Worm (Caenorhabditis elegans): Measurements from ENCODE around the gene str-176.

Gene str-176

ce11 chrIV:8463069-8463468 lies 547 bp downstream of the str-176 start:
- TF ChIP-seq crh-2 (tag; optimal IDR thresholded peaks at IDR 0.05), result peak; percentile 14
- TF ChIP-seq mab-5 (tag; optimal IDR thresholded peaks at IDR 0.05), result peak; percentile 27
- TF ChIP-seq nhr-21 (tag; optimal IDR thresholded peaks at IDR 0.05), result peak; percentile 57
- TF ChIP-seq mdl-1 (tag; optimal IDR thresholded peaks at IDR 0.05), result peak in 1 of 2 experiments; percentile 12
- peak; percentile 44 for TF ChIP-seq sma-3 (GFP tag; optimal IDR thresholded peaks at IDR 0.05)
- TF ChIP-seq elt-3 (tag; optimal IDR thresholded peaks at IDR 0.05), result no peak
- peak; percentile 78 for TF ChIP-seq sma-9 (GFP tag; optimal IDR thresholded peaks at IDR 0.05)
- TF ChIP-seq sma-9 (tag; optimal IDR thresholded peaks at IDR 0.05), result no peak
- peak; percentile 71 for TF ChIP-seq nhr-25 (tag; optimal IDR thresholded peaks at IDR 0.05)
- TF ChIP-seq blmp-1 (tag; optimal IDR thresholded peaks at IDR 0.05; ENCODE audit: insufficient read depth), result peak; percentile 55
- no peak for TF ChIP-seq ama-1 (optimal IDR thresholded peaks at IDR 0.05)

ce11 chrIV:8462376-8462775 lies 1.2 kb downstream of the str-176 start:
- TF ChIP-seq sma-9 (GFP tag; optimal IDR thresholded peaks at IDR 0.05), result no peak
- no peak for TF ChIP-seq sma-9 (tag; optimal IDR thresholded peaks at IDR 0.05)
- TF ChIP-seq nhr-23 (tag; optimal IDR thresholded peaks at IDR 0.05), result no peak
- TF ChIP-seq mab-5 (tag; optimal IDR thresholded peaks at IDR 0.05), result no peak
- no peak for TF ChIP-seq ceh-82 (tag; optimal IDR thresholded peaks at IDR 0.05)
- TF ChIP-seq mdl-1 (tag; optimal IDR thresholded peaks at IDR 0.05), result no peak
- TF ChIP-seq elt-3 (tag; optimal IDR thresholded peaks at IDR 0.05), result no peak

ce11 chrIV:8461177-8461576 lies 2.4 kb downstream of the str-176 start:
- TF ChIP-seq sma-3 (GFP tag; optimal IDR thresholded peaks at IDR 0.05) (no peak), sem-4 (tag; optimal IDR thresholded peaks at IDR 0.05) (no peak), aly-2 (tag; optimal IDR thresholded peaks at IDR 0.05) (no peak), C34F6.9 (tag; optimal IDR thresholded peaks at IDR 0.05) (no peak), unc-62 (GFP tag; optimal IDR thresholded peaks at IDR 0.05) (no peak), ceh-82 (tag; optimal IDR thresholded peaks at IDR 0.05) (no peak), unc-55 (GFP tag; optimal IDR thresholded peaks at IDR 0.05) (no peak), dmd-4 (tag; optimal IDR thresholded peaks at IDR 0.05) (no peak), nhr-6 (tag; optimal IDR thresholded peaks at IDR 0.05) (no peak), crh-2 (tag; optimal IDR thresholded peaks at IDR 0.05) (no peak), ztf-11 (tag; optimal IDR thresholded peaks at IDR 0.05) (no peak)

ce11 chrIV:8460208-8460607 lies 3.4 kb downstream of the str-176 start, which contains the start of gene ant-1.4:
Gene ant-1.4, minus strand, starts transcription at chrIV:8460308.
- TF ChIP-seq egl-27 (tag; optimal IDR thresholded peaks at IDR 0.05) (no peak), aly-2 (tag; optimal IDR thresholded peaks at IDR 0.05) (no peak), nhr-12 (tag; optimal IDR thresholded peaks at IDR 0.05) (no peak), alr-1 (tag; optimal IDR thresholded peaks at IDR 0.05) (no peak), nhr-11 (tag; optimal IDR thresholded peaks at IDR 0.05) (no peak), peb-1 (tag; optimal IDR thresholded peaks at IDR 0.05) (no peak), fos-1 (tag; optimal IDR thresholded peaks at IDR 0.05) (no peak), nhr-6 (tag; optimal IDR thresholded peaks at IDR 0.05) (no peak), nhr-25 (tag; optimal IDR thresholded peaks at IDR 0.05) (no peak), ztf-11 (tag; optimal IDR thresholded peaks at IDR 0.05) (no peak), snpc-4 (tag; optimal IDR thresholded peaks at IDR 0.05) (no peak), mab-5 (tag; optimal IDR thresholded peaks at IDR 0.05) (no peak), sem-4 (tag; optimal IDR thresholded peaks at IDR 0.05) (no peak), nhr-21 (tag; optimal IDR thresholded peaks at IDR 0.05) (no peak), dmd-4 (tag; optimal IDR thresholded peaks at IDR 0.05) (no peak), unc-55 (GFP tag; optimal IDR thresholded peaks at IDR 0.05) (no peak), ztf-4 (tag; optimal IDR thresholded peaks at IDR 0.05) (no peak), crh-2 (tag; optimal IDR thresholded peaks at IDR 0.05) (no peak)

- TF ChIP-seq fos-1 (tag; optimal IDR thresholded peaks at IDR 0.05) (no peak), crh-2 (tag; optimal IDR thresholded peaks at IDR 0.05) (no peak), sem-4 (tag; optimal IDR thresholded peaks at IDR 0.05) (no peak), F13H6.1 (tag; optimal IDR thresholded peaks at IDR 0.05) (no peak), nhr-25 (tag; optimal IDR thresholded peaks at IDR 0.05) (no peak), sma-9 (GFP tag; optimal IDR thresholded peaks at IDR 0.05) (no peak), sma-9 (tag; optimal IDR thresholded peaks at IDR 0.05) (no peak), lsy-2 (tag; optimal IDR thresholded peaks at IDR 0.05) (no peak), lin-39 (tag; optimal IDR thresholded peaks at IDR 0.05) (no peak), nhr-21 (tag; optimal IDR thresholded peaks at IDR 0.05) (no peak), nhr-11 (tag; optimal IDR thresholded peaks at IDR 0.05) (no peak), egl-27 (tag; optimal IDR thresholded peaks at IDR 0.05) (no peak), R02D3.7 (tag; optimal IDR thresholded peaks at IDR 0.05) (no peak), ztf-1 (GFP tag; conservative IDR thresholded peaks at IDR 0.05) (no peak), snpc-4 (tag; optimal IDR thresholded peaks at IDR 0.05) (no peak), gmeb-1 (tag; optimal IDR thresholded peaks at IDR 0.05) (no peak), zag-1 (tag; optimal IDR thresholded peaks at IDR 0.05) (no peak), nhr-129 (tag; optimal IDR thresholded peaks at IDR 0.05) (no peak), ztf-4 (tag; optimal IDR thresholded peaks at IDR 0.05) (no peak)
Measured at ce11 chrIV:8456899-8457298, 6.7 kb downstream of the str-176 start, which contains the start of gene syx-4. Gene syx-4, plus strand, starts transcription at chrIV:8457280.

Measured in whole organism, L2 larva.